Worm (Caenorhabditis elegans) whole organism, L2 larva: Measurements from ENCODE around the gene F32D8.4.
A peak's percentile ranks its signal among the peaks of the same experiment; 100 is the strongest.

ENCODE experiments used
- ama-1 ChIP-seq: fragments of 150-350 bp; optimal IDR thresholded peaks from 2 replicates; lab custom pipeline; 2018; ENCODE audit warnings: inconsistent platforms
- crh-2 ChIP-seq: sonication (generic microtip); optimal IDR thresholded peaks from 2 replicates; lab custom pipeline; 2017; ENCODE audit warnings: missing biosample characterization, missing genetic modification characterization
- dmd-4 ChIP-seq: sonication (generic microtip); optimal IDR thresholded peaks from 2 replicates; lab custom pipeline; 2017; ENCODE audit warnings: missing biosample characterization, missing genetic modification characterization
- snpc-4 ChIP-seq: fragments of 150-350 bp; optimal IDR thresholded peaks from 2 replicates; lab custom pipeline; 2014; ENCODE audit warnings: missing biosample characterization, missing genetic modification characterization
- unc-62 ChIP-seq: fragments of 150-350 bp; optimal IDR thresholded peaks from 2 replicates; lab custom pipeline; 2014; ENCODE audit warnings: missing biosample characterization, missing genetic modification reagents, missing genetic modification characterization

ce11 chrV:10855363-10855762, 38.0 kb downstream of the F32D8.4 start:
- no peak for TF ChIP-seq dmd-4 (tag; lab: Kevin White, UChicago)
- peak; percentile 21 for TF ChIP-seq crh-2 (tag; lab: Kevin White, UChicago)
- no peak for TF ChIP-seq snpc-4 (tag; lab: Kevin White, UChicago)
- TF ChIP-seq unc-62 = no peak
- no peak for TF ChIP-seq ama-1 (lab: Kevin White, UChicago)
